Worm (Caenorhabditis elegans): ENCODE results near the gene K02F6.6.
A peak's percentile ranks its signal among the peaks of the same experiment; 100 is the strongest.

Gene K02F6.6

ce11 chrII:2556388-2556787 lies 25.8 kb downstream of the K02F6.6 start:
- TF ChIP-seq sea-2 (GFP tag; IDR thresholded peaks at IDR 0.05) (0 out of 2 replicates have a peak, but pooled peaks have one; percentile 60), madf-6 (GFP tag; IDR thresholded peaks at IDR 0.05) (peak; percentile 43; the same call in 1 of the 2 replicates), dox-1 (GFP tag; IDR thresholded peaks at IDR 0.05) (peak; percentile 34; the same call in 1 of the 2 replicates), attf-6 (GFP tag; IDR thresholded peaks at IDR 0.05) (peak; percentile 78; the same call in 1 of the 2 replicates), egrh-3 (GFP tag; IDR thresholded peaks at IDR 0.05) (peak; percentile 93; the same call in 1 of the 2 replicates), ztf-25 (GFP tag; IDR thresholded peaks at IDR 0.05) (0 out of 2 replicates have a peak, but pooled peaks have one; percentile 42), zfh-2 (GFP tag; conservative IDR thresholded peaks at IDR 0.05) (peak; percentile 75; the same call in 1 of the 2 replicates), mcd-1 (GFP tag; IDR thresholded peaks at IDR 0.05) (peak; percentile 26; the same call in 1 of the 2 replicates), lin-26 (GFP tag; IDR thresholded peaks at IDR 0.05) (peak; percentile 97)

DNA sequence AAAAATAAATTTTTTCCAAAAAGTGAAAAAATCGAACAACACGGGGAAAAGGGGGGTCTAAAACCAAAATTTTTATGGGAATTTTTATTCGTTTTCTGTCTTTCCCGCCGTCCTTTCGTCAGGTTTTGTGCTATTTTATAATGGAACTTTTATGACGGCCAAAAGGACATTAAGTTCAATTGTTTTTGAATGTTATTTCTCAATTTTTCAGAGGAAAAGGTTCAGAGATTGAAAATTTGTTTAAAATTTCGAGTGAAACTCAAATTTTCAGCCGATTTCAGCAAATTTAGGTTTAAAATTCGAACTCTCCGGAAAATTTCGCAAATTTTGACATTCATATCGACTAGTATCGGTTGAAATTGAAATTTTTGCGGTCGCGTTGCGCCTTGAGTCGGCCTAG lies 33.4 kb downstream of the K02F6.6 start, which contains the start of gene nep-18:
Gene nep-18, minus strand, starts transcription at position 101 of the 400 bp plus-strand sequence.
- TF ChIP-seq rec-8 (tag; optimal IDR thresholded peaks at IDR 0.05) (no peak), ztf-28 (GFP tag; IDR thresholded peaks at IDR 0.05) (no peak), F49E8.2 (tag; optimal IDR thresholded peaks at IDR 0.05; ENCODE audit: insufficient read depth) (no peak), nfya-2 (GFP tag; IDR thresholded peaks at IDR 0.05) (no peak), unc-62 (GFP tag; optimal IDR thresholded peaks at IDR 0.05) (no peak), egrh-3 (GFP tag; IDR thresholded peaks at IDR 0.05) (no peak), lin-26 (GFP tag; IDR thresholded peaks at IDR 0.05) (no peak), cebp-2 (GFP tag; IDR thresholded peaks at IDR 0.05) (no peak), B0035.1 (tag; optimal IDR thresholded peaks at IDR 0.05) (no peak), ekl-4 (GFP tag; IDR thresholded peaks at IDR 0.05) (no peak), B0019.2 (GFP tag; conservative IDR thresholded peaks at IDR 0.05) (no peak), ztf-6 (GFP tag; IDR thresholded peaks at IDR 0.05) (no peak), Y79H2A.3 (GFP tag; conservative IDR thresholded peaks at IDR 0.05) (no peak), F55B11.4 (tag; optimal IDR thresholded peaks at IDR 0.05; ENCODE audit: borderline replicate concordance, insufficient read depth) (no peak), unc-130 (GFP tag; optimal IDR thresholded peaks at IDR 0.05) (no peak), T07F8.4 (tag; optimal IDR thresholded peaks at IDR 0.05) (no peak), B0336.3 (GFP tag; IDR thresholded peaks at IDR 0.05) (no peak), attf-3 (GFP tag; conservative IDR thresholded peaks at IDR 0.05) (no peak)

DNA sequence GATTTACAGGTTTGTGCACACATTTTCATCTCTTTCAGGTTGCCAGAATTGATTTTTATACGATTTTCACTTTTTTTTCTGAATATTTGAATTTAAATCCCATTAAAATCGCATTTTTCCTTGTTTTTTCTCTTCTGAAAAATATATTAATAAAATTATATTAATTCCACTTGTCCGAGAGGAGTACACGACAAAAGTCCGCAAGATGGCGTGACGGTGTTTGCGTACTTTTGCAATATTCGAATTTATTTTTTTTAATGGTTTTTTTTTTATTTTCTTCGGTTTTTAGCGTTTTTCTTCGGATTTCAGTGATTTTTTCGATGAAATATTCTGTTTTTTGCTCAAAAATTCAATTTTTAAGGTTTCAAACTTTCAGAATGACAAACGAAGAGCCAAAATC lies 34.3 kb downstream of the K02F6.6 start, which contains the start of gene usp-39:
Gene usp-39, plus strand, starts transcription at position 377 of the 400 bp plus-strand sequence.
- TF ChIP-seq K11D2.4 (GFP tag; IDR thresholded peaks at IDR 0.05) (peak; percentile 54; the same call in 1 of the 2 replicates), nfya-2 (GFP tag; IDR thresholded peaks at IDR 0.05) (no peak), B0261.1 (tag; optimal IDR thresholded peaks at IDR 0.05) (no peak), athp-1 (tag; optimal IDR thresholded peaks at IDR 0.05) (peak; percentile 47), F23B12.7 (tag; optimal IDR thresholded peaks at IDR 0.05; ENCODE audit: insufficient read depth) (peak; percentile 88), dpff-1 (tag; optimal IDR thresholded peaks at IDR 0.05) (no peak), lsl-1 (GFP tag; optimal IDR thresholded peaks at IDR 0.05) (peak; percentile 62), pha-4 (tag; optimal IDR thresholded peaks at IDR 0.05) (peak; percentile 79), snpc-3.4 (tag; optimal IDR thresholded peaks at IDR 0.05) (peak; percentile 59), nfyb-1 (GFP tag; IDR thresholded peaks at IDR 0.05) (0 out of 2 replicates have a peak, but pooled peaks have one; percentile 36), hlh-26 (GFP tag; conservative IDR thresholded peaks at IDR 0.05) (no peak), C17E4.6 (GFP tag; IDR thresholded peaks at IDR 0.05) (no peak), hlh-12 (tag; optimal IDR thresholded peaks at IDR 0.05) (no peak), mes-4 (tag; optimal IDR thresholded peaks at IDR 0.05) (no peak), F55B11.4 (tag; optimal IDR thresholded peaks at IDR 0.05; ENCODE audit: borderline replicate concordance, insufficient read depth) (no peak), F22D6.2 (tag; optimal IDR thresholded peaks at IDR 0.05) (no peak), efl-1 (GFP tag; optimal IDR thresholded peaks at IDR 0.05) (peak; percentile 55), lin-40 (tag; optimal IDR thresholded peaks at IDR 0.05) (no peak), ztf-3 (GFP tag; optimal IDR thresholded peaks at IDR 0.05) (no peak), cebp-2 (GFP tag; IDR thresholded peaks at IDR 0.05) (no peak), gei-17 (GFP tag; optimal IDR thresholded peaks at IDR 0.05) (peak; percentile 39), ztf-25 (GFP tag; IDR thresholded peaks at IDR 0.05) (no peak), lag-1 (GFP tag; IDR thresholded peaks at IDR 0.05) (no peak), hrde-1 (tag; optimal IDR thresholded peaks at IDR 0.05; ENCODE audit: borderline replicate concordance) (no peak), B0336.3 (GFP tag; IDR thresholded peaks at IDR 0.05) (0 out of 2 replicates have a peak, but pooled peaks have one; percentile 57)
